Fruit fly (Drosophila melanogaster) ovary, adult (tissue): ENCODE results near the gene lic.
A peak's percentile ranks its signal among the peaks of the same experiment; 100 is the strongest.

Source experiments
- CG17801 ChIP-seq: fragments of 200-800 bp; optimal IDR thresholded peaks from 2 replicates; lab custom pipeline; 2019; ENCODE audit warnings: missing biosample characterization, mild to moderate bottlenecking, missing genetic modification characterization, moderate library complexity; ENCODE audit not compliant: partially characterized antibody

Gene lic

DNA sequence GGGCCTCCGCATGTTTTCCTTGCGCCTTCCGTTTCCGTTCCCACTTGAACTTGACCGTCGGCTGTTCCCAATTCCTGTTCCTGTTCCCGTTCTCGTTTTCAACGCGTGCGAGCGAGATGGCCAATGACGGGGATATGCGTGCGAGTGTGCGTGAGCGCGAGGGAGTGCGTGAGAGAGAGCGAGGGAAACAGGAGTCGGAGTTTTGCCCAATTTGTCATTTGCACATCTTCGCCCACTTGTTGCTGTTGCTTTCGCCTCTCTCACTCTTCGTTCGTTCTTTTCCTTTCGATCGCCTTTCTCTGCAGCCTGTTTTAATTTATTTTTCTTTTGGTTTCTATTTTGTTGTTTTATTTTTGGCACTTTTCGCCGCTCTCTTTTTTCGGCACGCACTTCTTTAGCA lies 20.9 kb downstream of the lic start:
- TF ChIP-seq CG17801 = no peak

DNA sequence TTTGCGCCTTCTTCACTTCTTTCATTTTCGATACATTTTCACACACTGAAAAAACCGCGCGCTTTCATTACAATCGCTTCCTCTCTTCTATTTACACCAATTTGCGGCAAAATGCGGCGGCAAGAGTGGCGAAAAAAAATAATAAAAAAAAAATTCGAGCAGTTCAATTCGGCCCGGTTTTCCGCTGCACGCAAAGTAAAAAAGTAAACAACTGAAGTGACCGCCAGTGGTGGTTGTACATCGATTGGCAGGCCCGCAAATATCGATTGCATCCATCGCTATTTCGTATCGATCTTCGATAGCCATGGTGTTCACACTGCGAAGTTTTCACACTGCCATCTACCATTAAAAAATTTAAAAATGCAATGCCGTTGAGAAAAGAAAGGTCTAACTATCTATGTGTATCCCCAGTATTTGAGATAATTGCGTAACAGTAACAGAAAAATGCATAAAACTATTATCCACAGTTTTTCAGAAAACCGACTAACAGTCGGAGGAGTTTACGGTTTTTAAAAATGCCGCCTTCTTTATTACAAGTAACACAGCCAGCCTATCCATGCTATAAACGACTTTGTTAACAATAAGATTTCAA lies 21.4 kb downstream of the lic start, which contains the start of gene Chpf:
Gene Chpf (minus strand): TSS at position 225 of the 592 bp plus-strand sequence.
- TF ChIP-seq CG17801 = peak; percentile 43

DNA sequence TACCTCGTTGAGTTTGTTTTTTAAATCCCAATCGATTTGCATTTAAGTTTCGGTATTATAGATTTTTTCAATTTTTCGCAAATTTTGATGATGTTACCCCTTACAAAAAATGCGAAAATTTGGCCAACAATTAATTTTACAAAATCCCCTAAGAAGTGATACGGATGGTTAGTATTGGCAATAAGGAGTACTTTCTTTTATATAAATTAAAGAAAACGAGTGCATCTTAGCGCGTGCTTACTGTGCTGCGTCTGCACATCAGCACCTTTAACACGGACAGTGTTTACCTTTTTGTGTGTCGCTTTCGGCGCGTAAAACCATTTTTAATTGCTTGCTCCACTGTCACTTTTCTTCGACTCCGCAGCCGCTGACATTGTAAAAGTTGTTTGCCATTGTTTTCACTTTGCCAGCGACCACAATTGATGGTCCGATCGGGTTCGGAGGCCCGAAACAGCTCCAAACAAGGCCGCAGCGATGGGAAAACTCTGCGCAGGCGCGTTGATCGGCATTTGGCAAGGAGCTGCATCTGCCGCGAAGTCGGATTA lies 23.0 kb downstream of the lic start:
- TF ChIP-seq CG17801 = no peak

DNA sequence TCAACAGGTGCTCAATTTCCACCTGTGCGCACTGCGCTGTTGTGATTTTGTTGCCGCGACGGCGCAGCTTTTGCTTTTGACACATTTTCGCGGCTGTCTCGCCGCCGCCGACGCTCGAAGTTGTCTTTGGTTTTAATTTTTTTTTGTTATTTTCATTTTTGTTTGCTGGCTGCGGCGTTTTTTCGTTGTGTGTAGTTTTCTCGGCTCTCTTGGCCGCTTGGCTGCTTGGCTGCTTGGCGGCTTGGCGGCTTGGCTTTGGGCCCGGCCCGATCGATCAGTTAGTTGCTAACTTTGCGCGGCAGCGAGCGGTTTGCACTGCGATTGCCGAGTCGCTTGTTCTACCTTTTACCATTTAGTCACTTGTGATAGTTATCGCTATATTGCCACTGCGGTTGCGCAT lies 23.9 kb downstream of the lic start, which contains the start of gene CG42237:
Gene CG42237 (plus strand): TSS at position 271 of the 400 bp plus-strand sequence.
- peak; percentile 37 for TF ChIP-seq CG17801

DNA sequence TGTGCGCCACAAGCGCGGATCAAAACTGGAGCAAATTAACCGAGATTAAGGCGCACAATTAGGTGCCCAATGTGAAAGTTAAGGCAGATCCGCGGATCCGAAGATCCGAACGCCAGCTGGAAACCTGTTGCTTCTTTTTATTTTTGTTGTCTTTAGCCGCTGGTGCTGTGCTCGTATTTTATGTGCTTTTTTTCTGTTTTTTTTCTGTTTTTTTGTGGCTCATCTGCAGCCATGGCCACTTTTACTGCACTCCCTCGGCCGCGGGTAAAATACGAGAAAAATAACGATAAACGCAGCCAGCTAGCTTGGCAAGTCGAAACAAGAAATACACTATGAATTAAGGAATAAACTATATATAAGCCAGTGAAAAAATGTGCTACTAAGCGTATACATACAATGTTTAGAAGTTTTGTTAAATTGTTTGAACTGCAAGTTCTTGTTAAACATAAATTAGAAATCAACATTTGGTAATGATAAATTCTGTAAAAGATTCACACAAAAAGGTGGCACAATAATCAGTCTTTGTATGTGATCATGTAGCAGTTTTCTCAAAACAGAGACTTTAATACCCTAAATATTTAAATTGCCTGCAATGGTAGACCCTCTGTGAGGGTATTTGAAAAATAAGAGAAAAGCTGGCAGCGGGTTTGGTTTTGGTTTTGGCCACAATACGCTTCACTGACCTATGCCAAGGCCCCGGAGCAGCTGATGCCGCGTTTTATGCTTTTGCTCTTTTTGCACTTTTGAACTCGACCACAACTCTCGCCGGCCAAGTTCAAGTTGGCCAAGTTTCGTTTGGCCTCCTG lies 25.7 kb downstream of the lic start:
- TF ChIP-seq CG17801 = no peak

DNA sequence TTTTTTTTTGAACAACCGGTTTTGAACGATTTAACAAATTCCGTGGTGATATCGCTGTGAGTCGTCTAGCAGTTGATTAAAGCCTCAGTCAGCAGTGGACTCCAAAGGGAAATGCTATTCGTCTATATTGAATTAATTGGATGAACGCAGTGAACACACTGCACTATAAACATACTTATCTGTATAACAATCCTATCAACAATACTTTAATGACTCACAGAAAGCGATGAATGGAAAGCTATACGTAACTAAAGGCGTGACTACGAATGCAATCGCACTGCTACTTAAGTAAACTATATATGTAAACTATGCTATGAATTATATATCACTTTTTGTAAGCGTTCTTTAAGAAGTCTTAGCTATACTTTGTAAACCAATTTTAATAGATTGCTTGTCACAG lies 34.6 kb downstream of the lic start:
- no peak for TF ChIP-seq CG17801

DNA sequence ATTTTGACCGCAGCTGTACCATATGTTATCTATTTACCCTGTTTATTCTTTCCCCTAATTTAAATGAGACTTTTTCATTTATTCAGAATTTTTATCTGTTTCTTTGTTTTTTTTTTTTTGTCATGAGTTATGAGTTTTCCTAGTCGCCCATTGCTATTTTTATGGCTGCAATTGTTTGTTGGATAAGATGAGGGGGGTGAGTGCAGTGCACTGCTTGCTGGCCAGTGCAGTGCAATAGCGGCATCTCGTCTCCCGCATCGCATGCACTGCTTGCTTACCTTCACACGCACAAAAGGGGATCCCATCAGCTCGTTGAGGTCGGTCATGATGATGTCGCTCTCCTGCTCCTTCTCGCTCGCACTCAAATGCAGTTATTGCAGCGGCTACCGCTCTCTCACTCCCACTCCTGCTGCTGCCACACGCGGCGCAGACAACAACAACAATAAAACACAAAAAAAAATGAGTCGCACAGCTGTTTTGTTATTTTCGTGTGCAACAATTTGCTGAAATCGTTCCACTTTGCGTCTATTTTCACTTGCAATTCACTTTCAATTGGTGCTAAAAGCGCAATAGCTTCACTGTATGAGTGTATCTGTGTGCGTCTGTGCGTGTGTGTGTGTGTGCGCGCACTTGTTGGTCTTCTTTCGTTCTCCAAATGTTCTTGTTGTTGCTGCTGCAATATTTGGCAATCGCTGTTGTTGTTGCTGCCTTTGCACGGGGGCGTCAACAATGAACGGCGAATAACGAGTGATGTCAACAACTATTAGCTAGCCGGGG lies 37.2 kb downstream of the lic start:
- TF ChIP-seq CG17801 = no peak

DNA sequence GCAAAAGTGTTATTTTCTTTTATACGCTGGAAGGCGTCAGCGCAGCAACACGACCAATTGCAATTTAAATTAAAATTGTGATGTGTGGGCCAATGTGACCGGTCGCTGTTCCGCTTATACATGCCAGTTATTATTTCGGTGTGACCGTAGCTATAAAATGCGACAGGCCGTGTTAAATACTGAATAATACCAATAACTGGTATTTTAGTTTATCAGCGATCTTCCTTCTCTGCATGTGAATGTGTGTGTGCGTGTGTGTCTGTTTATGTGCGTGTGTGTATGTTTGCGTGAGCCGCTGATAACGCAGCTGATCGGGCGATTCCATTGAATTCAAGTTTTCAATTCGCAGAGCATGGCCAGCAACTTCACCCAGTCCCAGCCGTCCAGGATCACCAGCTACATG lies 37.8 kb downstream of the lic start, which contains the start of the genes CG32638, CG15717 and MFS10:
Gene CG32638 (minus strand): TSS at position 45 of the 403 bp plus-strand sequence.
Gene CG15717 (plus strand): TSS at position 203 of the 403 bp plus-strand sequence.
Gene MFS10 (plus strand): TSS at position 269 of the 403 bp plus-strand sequence.
- peak; percentile 0 for TF ChIP-seq CG17801

DNA sequence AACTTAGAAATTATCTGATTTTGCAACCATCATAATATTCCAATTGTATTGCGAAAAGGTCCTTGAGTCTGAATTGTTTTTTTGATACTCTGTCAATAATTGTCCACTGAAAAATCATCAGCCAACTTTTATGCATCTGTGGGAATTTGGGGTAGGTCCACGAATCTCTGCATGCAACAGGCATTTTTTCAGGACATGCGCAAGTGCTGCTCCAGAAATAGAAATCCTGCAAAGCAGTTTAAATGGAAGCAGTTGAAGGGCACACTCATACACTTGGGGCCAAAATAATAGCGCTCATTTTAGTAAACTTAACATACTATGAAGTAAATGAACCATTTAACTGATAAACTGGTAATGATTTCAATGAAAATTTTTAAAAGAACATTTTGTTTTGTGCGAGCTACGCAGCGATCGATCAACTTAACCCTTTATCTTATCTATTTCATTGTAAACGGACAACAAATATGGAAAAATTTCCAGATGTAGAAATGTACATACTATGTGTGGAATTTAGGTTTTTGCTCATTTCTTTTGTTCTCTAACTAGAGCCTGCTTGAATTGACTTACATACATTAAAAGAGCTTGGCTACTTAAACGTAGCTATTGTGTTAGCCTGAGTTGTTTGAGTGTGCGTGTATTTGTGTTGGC lies 39.4 kb downstream of the lic start:
- no peak for TF ChIP-seq CG17801

DNA sequence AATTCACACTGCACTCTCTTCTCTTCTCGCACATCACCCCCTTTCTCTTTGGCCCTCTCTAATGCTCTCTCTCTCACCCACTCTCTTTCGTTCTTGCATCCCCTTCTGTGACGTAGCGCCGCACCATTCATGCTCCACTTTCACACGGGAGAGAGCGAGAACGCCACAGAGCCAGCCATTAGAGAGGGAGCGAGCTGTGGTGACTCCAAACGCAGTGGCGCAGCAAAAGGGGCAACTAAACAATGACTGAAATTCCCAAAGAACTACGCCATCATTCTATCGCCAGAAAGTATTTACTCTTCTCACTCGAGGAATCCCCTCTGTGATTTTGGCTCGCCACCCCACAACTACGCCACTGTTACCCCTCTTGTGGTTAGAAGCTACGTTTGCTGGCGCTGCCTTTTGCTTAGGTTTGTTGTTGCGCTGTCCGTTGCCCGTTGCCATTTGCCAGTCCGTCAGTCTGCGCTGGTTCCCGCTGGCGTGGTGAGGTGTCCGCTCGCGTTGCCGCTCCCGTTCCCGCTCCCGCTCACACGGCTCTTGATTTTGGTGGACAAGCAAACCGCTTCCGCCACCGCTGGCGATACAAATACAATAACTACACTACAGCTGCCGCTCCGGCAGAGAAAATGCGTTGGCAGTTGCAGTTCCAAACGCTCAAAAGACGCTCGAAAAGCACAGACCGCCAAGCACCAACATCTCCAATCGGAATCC lies 40.3 kb downstream of the lic start:
- peak; percentile 95 for TF ChIP-seq CG17801

DNA sequence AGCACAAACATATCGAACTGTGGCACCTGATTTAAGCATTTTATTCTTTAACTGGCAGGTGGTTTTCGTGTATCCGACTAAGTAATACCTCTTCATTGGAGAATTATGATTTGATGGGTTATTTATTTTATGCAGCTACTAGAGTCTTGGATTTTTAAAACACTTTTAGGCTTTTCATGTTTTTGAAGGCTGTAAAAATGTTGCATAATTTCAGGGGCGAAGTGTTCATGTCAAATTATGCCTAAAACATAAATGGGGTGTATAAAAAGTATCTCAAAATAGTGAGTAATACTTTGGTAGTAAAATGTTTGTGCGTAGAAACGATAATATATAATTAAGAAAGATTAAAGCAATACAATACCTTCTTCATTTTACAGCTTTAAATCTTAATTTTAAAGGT lies 43.9 kb downstream of the lic start:
- no peak for TF ChIP-seq CG17801

DNA sequence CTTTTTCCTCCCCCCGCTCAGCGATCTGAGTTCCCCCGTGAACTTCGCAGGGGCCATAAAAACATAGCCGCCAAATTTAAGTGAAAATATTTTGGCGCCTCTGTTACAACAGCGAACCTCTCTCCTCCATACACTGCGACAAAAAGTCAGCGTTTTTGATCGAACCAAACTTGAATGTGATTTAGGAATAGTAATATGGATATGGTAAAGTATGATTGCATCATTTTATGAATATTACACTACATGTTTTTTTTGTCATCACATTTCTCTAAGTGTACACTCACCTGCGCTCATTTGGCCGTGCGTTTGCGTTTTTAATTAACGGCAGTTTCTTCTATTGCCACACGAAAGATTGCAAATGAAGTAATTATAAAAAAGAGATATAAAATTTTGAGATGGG lies 44.8 kb downstream of the lic start:
- no peak for TF ChIP-seq CG17801

DNA sequence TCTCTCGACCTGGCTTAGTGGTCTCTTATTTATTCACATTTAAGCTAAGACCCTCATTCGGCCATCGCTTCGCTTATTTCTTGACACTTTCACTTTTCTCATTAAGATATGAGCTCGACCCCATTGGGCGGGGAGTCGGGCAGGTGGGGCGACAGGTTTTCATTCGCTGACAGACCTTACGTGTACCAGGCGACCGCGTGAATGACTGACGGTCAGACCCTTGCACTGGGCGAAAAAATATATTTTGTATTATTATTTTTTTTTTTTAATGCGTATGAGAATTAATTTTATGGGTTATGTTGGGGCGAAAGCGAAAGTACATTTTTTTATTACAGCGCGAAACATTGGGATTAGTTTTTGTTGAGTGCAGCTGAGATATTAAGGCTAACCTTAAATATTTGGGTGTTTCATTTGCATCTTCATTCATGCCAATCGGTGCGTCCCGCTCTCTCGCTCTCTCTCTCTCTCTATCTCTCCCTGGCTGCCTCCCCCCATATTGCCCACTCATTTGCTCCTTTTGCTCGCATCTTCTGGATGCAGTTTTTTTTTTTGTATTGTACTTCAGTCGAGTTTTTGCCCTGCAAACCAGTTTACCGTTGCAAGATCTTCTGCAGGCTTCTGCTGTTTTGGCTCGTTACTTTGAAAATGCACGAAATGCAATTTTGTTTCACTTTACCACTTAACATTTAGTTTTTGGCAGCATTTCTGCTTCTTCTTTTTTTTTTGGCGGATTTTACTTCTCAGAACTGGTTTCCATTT lies 46.2 kb downstream of the lic start:
- no peak for TF ChIP-seq CG17801

DNA sequence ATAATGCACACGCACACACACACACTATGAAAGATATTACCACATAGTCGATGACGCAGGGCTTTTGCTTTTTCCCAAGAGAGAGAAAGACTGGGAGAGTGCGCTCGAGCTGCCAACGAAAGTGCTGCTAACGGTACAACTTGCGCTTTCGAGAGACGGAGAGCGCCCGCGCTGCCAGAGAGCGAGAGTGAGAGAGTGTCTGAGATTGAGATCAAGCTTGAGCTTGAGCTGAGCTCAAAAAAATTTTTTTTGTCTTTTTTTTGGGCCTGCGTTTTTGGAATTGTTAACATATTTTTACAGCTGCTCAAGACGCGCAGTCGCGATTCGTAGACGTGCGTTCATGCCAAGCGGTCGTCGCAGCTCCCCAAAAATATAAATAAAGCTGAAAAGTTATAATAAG lies 47.9 kb downstream of the lic start, which contains the start of gene CG32645:
Gene CG32645 (plus strand): TSS at position 313 of the 400 bp plus-strand sequence.
- TF ChIP-seq CG17801 = no peak

DNA sequence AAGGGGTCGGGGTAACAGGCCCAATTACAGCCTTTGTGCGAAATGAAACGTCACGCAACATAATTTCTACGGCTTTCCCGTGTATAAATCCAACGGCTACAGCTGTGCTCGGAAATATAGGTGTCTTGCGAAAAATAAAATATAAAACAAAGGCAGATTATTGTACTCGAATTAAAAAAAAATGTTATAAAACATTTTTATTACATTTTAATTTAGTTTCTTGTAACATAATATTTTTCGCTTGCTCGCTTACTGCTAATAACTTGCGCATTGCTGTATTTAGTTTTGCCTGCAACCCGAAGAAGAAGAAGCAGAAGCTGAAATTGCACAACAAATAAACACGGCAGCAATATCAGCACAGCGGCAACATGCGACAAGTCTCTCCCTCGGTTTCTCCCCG lies 52.2 kb downstream of the lic start:
- TF ChIP-seq CG17801 = no peak
